Fruit fly (Drosophila melanogaster): Measurements from ENCODE around the gene CG3598.

- TF ChIP-seq CTCF (optimal IDR thresholded peaks at IDR 0.05): no peak
- no peak for TF ChIP-seq CG8478 (optimal IDR thresholded peaks at IDR 0.05)
These were observed 1.7 kb downstream of the CG3598 start, which contains the start of gene CG14420 for dm6 chrX:2938556-2938955.
